Worm (Caenorhabditis elegans) whole organism, L4 larva: ENCODE data around the gene pxl-1.
A peak's percentile ranks its signal among the peaks of the same experiment; 100 is the strongest.

Experiments used
- F10B5.3 ChIP-seq: sonication (generic microtip); optimal IDR thresholded peaks from 2 replicates; lab custom pipeline; 2016; ENCODE audit warnings: mild to moderate bottlenecking, missing genetic modification characterization, missing compliant biosample characterization
- F26F4.8 ChIP-seq: fragments of 200-800 bp; sonication (Bioruptor generic); conservative IDR thresholded peaks from 2 replicates; pipeline ENCODE4 v1.3.6; 2022; ENCODE audit warnings: missing genetic modification characterization, missing compliant biosample characterization
- Y75B8A.6 ChIP-seq: fragments of 200-800 bp; sonication (Bioruptor generic); IDR thresholded peaks from 2 replicates; pipeline ENCODE4 v1.3.6; 2022; ENCODE audit warnings: missing genetic modification reagents, missing genetic modification characterization, missing compliant biosample characterization
- aha-1 ChIP-seq: fragments of 150-350 bp; peaks from one replicate; lab custom pipeline; 2014; ENCODE audit warnings: missing biosample characterization, missing genetic modification characterization
- arid-1 ChIP-seq: fragments of 200-800 bp; sonication (Bioruptor generic); conservative IDR thresholded peaks from 2 replicates; pipeline ENCODE4 v1.3.6; 2022; ENCODE audit warnings: missing genetic modification reagents, missing genetic modification characterization, missing compliant biosample characterization
- ceh-32 ChIP-seq: sonication (generic microtip); optimal IDR thresholded peaks from 2 replicates; lab custom pipeline; 2016; ENCODE audit warnings: mild to moderate bottlenecking, missing genetic modification characterization, missing compliant biosample characterization; ENCODE audit not compliant: poor library complexity
- cey-2 ChIP-seq: sonication (generic microtip); optimal IDR thresholded peaks from 3 replicates; lab custom pipeline; 2017; ENCODE audit warnings: missing genetic modification characterization, mild to moderate bottlenecking, missing compliant biosample characterization, antibody characterized with exemption, borderline replicate concordance; ENCODE audit not compliant: insufficient read depth
- daf-12 ChIP-seq: fragments of 150-350 bp; optimal IDR thresholded peaks from 2 replicates; lab custom pipeline; 2014; ENCODE audit warnings: missing biosample characterization, missing genetic modification reagents, missing genetic modification characterization
- daf-8 ChIP-seq: fragments of 200-800 bp; sonication (Bioruptor generic); IDR thresholded peaks from 2 replicates; pipeline ENCODE4 v1.3.6; 2022; ENCODE audit warnings: missing genetic modification characterization, missing compliant biosample characterization
- dmd-9 ChIP-seq: fragments of 200-800 bp; sonication (Bioruptor generic); IDR thresholded peaks from 2 replicates; pipeline ENCODE4 v1.3.6; 2022; ENCODE audit warnings: missing genetic modification reagents, missing genetic modification characterization, missing compliant biosample characterization
- hif-1 ChIP-seq, 2 experiments: sonication (generic microtip); optimal IDR thresholded peaks; 2 replicates each; lab custom pipeline; 2016 to 2017; ENCODE audit warnings: missing compliant biosample characterization in 2 of 2, missing genetic modification characterization in 2 of 2, missing genetic modification reagents in 2 of 2, missing genotype in 2 of 2, mild to moderate bottlenecking in 1 of 2
- hmg-1.1 ChIP-seq: fragments of 200-800 bp; sonication (Bioruptor generic); IDR thresholded peaks from 2 replicates; pipeline ENCODE4 v1.3.6; 2022; ENCODE audit warnings: missing genetic modification reagents, missing genetic modification characterization, missing compliant biosample characterization
- lin-38 ChIP-seq: fragments of 200-800 bp; sonication (Bioruptor generic); IDR thresholded peaks from 2 replicates; pipeline ENCODE4 v1.3.6; 2022; ENCODE audit warnings: missing genetic modification reagents, missing genetic modification characterization, missing compliant biosample characterization
- madf-9 ChIP-seq: fragments of 200-800 bp; sonication (Bioruptor generic); conservative IDR thresholded peaks from 2 replicates; pipeline ENCODE4 v1.3.6; 2022; ENCODE audit warnings: missing genetic modification reagents, missing genetic modification characterization, missing compliant biosample characterization
- mdl-1 ChIP-seq, 2 experiments: fragments of 150-350 bp in 1 of 2; sonication (generic microtip) in 1 of 2; optimal IDR thresholded peaks; 2 replicates each; lab custom pipeline; 2014 to 2017; ENCODE audit warnings: missing biosample characterization in 2 of 2, missing genetic modification characterization in 2 of 2
- mdt-29 ChIP-seq: fragments of 200-800 bp; sonication (Bioruptor generic); IDR thresholded peaks from 2 replicates; pipeline ENCODE4 v1.3.6; 2022; ENCODE audit warnings: missing genetic modification reagents, missing genetic modification characterization, missing compliant biosample characterization
- mep-1 ChIP-seq: fragments of 150-350 bp; sonication (generic microtip); optimal IDR thresholded peaks from 3 replicates; lab custom pipeline; 2014; ENCODE audit warnings: missing biosample characterization, missing genetic modification characterization
- mxl-3 ChIP-seq: fragments of 200-800 bp; sonication (Bioruptor generic); optimal IDR thresholded peaks from 2 replicates; lab custom pipeline; 2018; ENCODE audit warnings: mild to moderate bottlenecking, missing genetic modification characterization, missing compliant biosample characterization
- nhr-237 ChIP-seq: sonication (generic microtip); optimal IDR thresholded peaks from 2 replicates; lab custom pipeline; 2017; ENCODE audit warnings: missing biosample characterization, missing genetic modification characterization
- pha-4 ChIP-seq, 2 experiments: fragments of 150-350 bp in 1 of 2; fragments of 200-800 bp in 1 of 2; sonication (Bioruptor generic) in 1 of 2; IDR thresholded peaks in 1 of 2; optimal IDR thresholded peaks in 1 of 2; 2 replicates each; pipeline versions ENCODE4 v1.3.6 to Lab custom; 2014 to 2022; ENCODE audit warnings: missing genetic modification characterization in 2 of 2, missing genetic modification reagents in 2 of 2, missing biosample characterization in 1 of 2, missing compliant biosample characterization in 1 of 2
- pqm-1 ChIP-seq: sonication (generic microtip); optimal IDR thresholded peaks from 2 replicates; lab custom pipeline; 2017; ENCODE audit warnings: missing biosample characterization, missing genetic modification characterization
- sdz-12 ChIP-seq: fragments of 200-800 bp; sonication (Bioruptor generic); optimal IDR thresholded peaks from 2 replicates; lab custom pipeline; 2018; ENCODE audit warnings: mild to moderate bottlenecking, missing genetic modification characterization, missing compliant biosample characterization
- skn-1 ChIP-seq: fragments of 150-350 bp; optimal IDR thresholded peaks from 2 replicates; lab custom pipeline; 2014; ENCODE audit warnings: missing biosample characterization, missing genetic modification characterization
- spr-1 ChIP-seq: sonication (generic microtip); optimal IDR thresholded peaks from 2 replicates; lab custom pipeline; 2016; ENCODE audit warnings: mild to moderate bottlenecking, missing genetic modification characterization, missing compliant biosample characterization
- tra-1 ChIP-seq: fragments of 200-800 bp; sonication (Bioruptor generic); IDR thresholded peaks from 2 replicates; pipeline ENCODE4 v1.3.6; 2022; ENCODE audit warnings: missing genetic modification reagents, missing genetic modification characterization, missing compliant biosample characterization
- unc-39 ChIP-seq: sonication (generic microtip); optimal IDR thresholded peaks from 2 replicates; lab custom pipeline; 2017; ENCODE audit warnings: missing biosample characterization, missing genetic modification characterization
- unc-62 ChIP-seq, 3 experiments: fragments of 150-350 bp in 1 of 3; sonication (generic microtip); optimal IDR thresholded peaks in 2 of 3; peaks in 1 of 3; 1 replicate in 1 of 3; 2 replicates in 2 of 3; lab custom pipeline; 2014 to 2017; ENCODE audit warnings: missing biosample characterization in 3 of 3, missing genetic modification characterization in 3 of 3, missing genetic modification reagents in 3 of 3, missing genotype in 1 of 3
- zfp-2 ChIP-seq: sonication (generic microtip); optimal IDR thresholded peaks from 2 replicates; lab custom pipeline; 2016; ENCODE audit warnings: mild to moderate bottlenecking, missing genetic modification characterization, missing compliant biosample characterization
- ztf-7 ChIP-seq: fragments of 150-350 bp; optimal IDR thresholded peaks from 2 replicates; lab custom pipeline; 2014; ENCODE audit warnings: missing biosample characterization, missing genetic modification characterization

Gene pxl-1

ce11 chrIII:5892909-5893308, 2.9 kb downstream of the pxl-1 start:
- no peak for TF ChIP-seq mdl-1 (tag; optimal IDR thresholded peaks at IDR 0.05; lab: Kevin White, UChicago)

ce11 chrIII:5888675-5889074, 7.1 kb downstream of the pxl-1 start, which contains the start of gene C28H8.8:
Gene C28H8.8, minus strand, starts transcription at chrIII:5888775.
- TF ChIP-seq nhr-237 (tag; lab: Kevin White, UChicago) (no peak), daf-8 (GFP tag; lab: Robert Waterston, UW) (no peak), ceh-32 (tag; lab: Kevin White, UChicago) (no peak), mep-1 (no peak), F10B5.3 (tag; lab: Kevin White, UChicago) (no peak)

ce11 chrIII:5886893-5887292, 8.9 kb downstream of the pxl-1 start, which contains the start of gene C28H8.7:
Gene C28H8.7, minus strand, starts transcription at chrIII:5886993.
- TF ChIP-seq sdz-12, result no peak
- TF ChIP-seq ztf-7 (tag; lab: Kevin White, UChicago), result no peak
- TF ChIP-seq mdt-29 (GFP tag; lab: Robert Waterston, UW), result no peak
- no peak for TF ChIP-seq mxl-3 (GFP tag; lab: Kevin White, UChicago)
- no peak for TF ChIP-seq madf-9 (GFP tag; lab: Robert Waterston, UW)
- TF ChIP-seq unc-39 (tag; lab: Kevin White, UChicago), result no peak
- no peak for TF ChIP-seq dmd-9 (GFP tag; lab: Robert Waterston, UW)
- no peak for TF ChIP-seq pha-4 (GFP tag; IDR thresholded peaks at IDR 0.05; lab: Robert Waterston, UW)
- TF ChIP-seq pha-4 (tag; optimal IDR thresholded peaks at IDR 0.05; lab: Kevin White, UChicago), result no peak
- TF ChIP-seq pqm-1 (tag; lab: Kevin White, UChicago), result no peak

- no peak for TF ChIP-seq hif-1 (tag; optimal IDR thresholded peaks at IDR 0.05; lab: Kevin White, UChicago)
- peak; percentile 44 for TF ChIP-seq aha-1 (tag; lab: Kevin White, UChicago)
- TF ChIP-seq daf-12 (tag; lab: Kevin White, UChicago), result no peak
- TF ChIP-seq unc-62 (GFP tag; optimal IDR thresholded peaks at IDR 0.05 in 1 of 2; lab: Kevin White, UChicago), result peak in 1 of 2 experiments; percentile 95
- no peak for TF ChIP-seq unc-62 (tag; optimal IDR thresholded peaks at IDR 0.05; lab: Kevin White, UChicago)
- TF ChIP-seq skn-1 (tag; lab: Kevin White, UChicago), result no peak
Observed at ce11 chrIII:5884459-5884858, 11.4 kb downstream of the pxl-1 start.

- TF ChIP-seq cey-2 (tag; lab: Kevin White, UChicago), result no peak
- no peak for TF ChIP-seq daf-8 (GFP tag; lab: Robert Waterston, UW)
- TF ChIP-seq lin-38, result no peak
- TF ChIP-seq aha-1 (tag; lab: Kevin White, UChicago), result no peak
- TF ChIP-seq Y75B8A.6 (GFP tag; lab: Robert Waterston, UW), result no peak
- TF ChIP-seq arid-1 (GFP tag; lab: Robert Waterston, UW), result no peak
- TF ChIP-seq pha-4 (GFP tag; IDR thresholded peaks at IDR 0.05; lab: Robert Waterston, UW), result no peak
- TF ChIP-seq pha-4 (tag; optimal IDR thresholded peaks at IDR 0.05; lab: Kevin White, UChicago), result no peak
- TF ChIP-seq F10B5.3 (tag; lab: Kevin White, UChicago), result no peak
- no peak for TF ChIP-seq hmg-1.1
- TF ChIP-seq spr-1 (tag; lab: Kevin White, UChicago), result no peak
- no peak for TF ChIP-seq zfp-2 (tag; lab: Kevin White, UChicago)
- TF ChIP-seq unc-62 (GFP tag; optimal IDR thresholded peaks at IDR 0.05 in 1 of 2; lab: Kevin White, UChicago), result no peak
- TF ChIP-seq unc-62 (tag; optimal IDR thresholded peaks at IDR 0.05; lab: Kevin White, UChicago), result no peak
- TF ChIP-seq F26F4.8 (GFP tag; lab: Robert Waterston, UW), result no peak
- no peak for TF ChIP-seq madf-9 (GFP tag; lab: Robert Waterston, UW)
- no peak for TF ChIP-seq tra-1
- TF ChIP-seq, all 104 proteins: peak for 0
Observed at ce11 chrIII:5884007-5884406, 11.8 kb downstream of the pxl-1 start, which contains the start of gene C28H8.5. Gene C28H8.5, plus strand, starts transcription at chrIII:5884307.
